Worm (Caenorhabditis elegans): ENCODE results near the gene nhr-26.

nhr-26 gene

DNA sequence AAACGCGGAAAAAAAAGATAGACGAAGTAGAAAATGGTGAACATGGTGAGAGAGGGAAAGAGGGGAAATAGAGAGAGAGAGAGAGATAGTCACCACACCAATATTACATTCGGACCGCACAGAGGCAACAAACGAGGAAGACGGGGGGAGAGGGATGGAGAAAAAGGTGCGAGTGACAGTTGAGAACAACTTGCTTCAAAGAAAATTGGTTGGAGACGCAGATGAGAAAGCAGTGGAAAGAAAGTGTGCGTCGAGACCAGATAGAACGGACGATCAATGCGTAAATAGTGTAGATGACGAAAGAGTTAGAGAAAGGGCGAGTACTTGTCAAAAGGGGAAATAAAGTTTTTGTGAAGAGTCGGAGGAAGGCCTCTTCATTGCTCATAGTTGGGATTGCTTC is 29.9 kb downstream of the nhr-26 start (continued):
- TF ChIP-seq pat-9 (tag; optimal IDR thresholded peaks at IDR 0.05) = peak; percentile 20
- peak; percentile 2 for TF ChIP-seq npax-4 (tag; optimal IDR thresholded peaks at IDR 0.05)
- TF ChIP-seq unc-42 (tag; optimal IDR thresholded peaks at IDR 0.05) = peak; percentile 92
- no peak for TF ChIP-seq lin-11 (tag; optimal IDR thresholded peaks at IDR 0.05)
- TF ChIP-seq sox-2 (GFP tag; IDR thresholded peaks at IDR 0.05) = peak; percentile 7; the same call in 1 of the 2 replicates
- TF ChIP-seq sdc-2 (tag; optimal IDR thresholded peaks at IDR 0.05) = peak; percentile 75
- no peak for TF ChIP-seq ahr-1 (tag; optimal IDR thresholded peaks at IDR 0.05)
- peak; percentile 64 for TF ChIP-seq ceh-14 (tag; optimal IDR thresholded peaks at IDR 0.05)
- no peak for TF ChIP-seq lim-6 (tag; optimal IDR thresholded peaks at IDR 0.05)
- peak; percentile 79 for TF ChIP-seq nfya-1 (tag; optimal IDR thresholded peaks at IDR 0.05)
- peak; percentile 52 for TF ChIP-seq ceh-48 (tag; optimal IDR thresholded peaks at IDR 0.05)
- peak; percentile 7 for TF ChIP-seq ref-2 (tag; optimal IDR thresholded peaks at IDR 0.05)
- no peak for TF ChIP-seq odd-2 (tag; optimal IDR thresholded peaks at IDR 0.05)
- no peak for TF ChIP-seq sox-4 (tag; optimal IDR thresholded peaks at IDR 0.05)
- no peak for TF ChIP-seq K02D7.2 (tag; optimal IDR thresholded peaks at IDR 0.05)

DNA sequence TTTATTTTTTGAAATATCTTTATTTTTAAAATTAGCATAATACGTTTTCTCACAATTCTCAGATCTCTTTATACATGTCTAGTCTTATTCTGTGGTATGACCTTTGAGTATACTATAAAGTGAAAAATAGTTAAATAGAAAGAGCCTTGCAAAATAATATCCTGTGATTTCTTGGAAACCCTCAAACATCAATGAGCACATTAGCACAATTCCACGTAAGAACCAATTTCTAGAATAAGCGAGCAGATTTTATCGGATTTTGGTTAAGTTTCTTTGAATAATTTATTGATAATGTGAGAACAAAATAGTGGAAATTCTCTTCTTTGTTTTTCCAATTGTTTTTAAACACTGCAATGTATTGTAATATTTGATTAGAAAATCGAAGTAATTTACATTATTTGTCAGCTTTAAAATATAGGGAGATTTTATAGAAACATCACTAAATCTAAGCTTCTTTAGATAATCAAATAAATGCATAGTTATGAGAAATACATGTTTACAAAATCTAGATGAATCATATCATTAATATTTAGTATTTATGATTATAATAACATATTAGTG is 31.2 kb downstream of the nhr-26 start:
- TF ChIP-seq ahr-1 (tag; optimal IDR thresholded peaks at IDR 0.05) = no peak
- TF ChIP-seq lim-6 (tag; optimal IDR thresholded peaks at IDR 0.05) = no peak
- no peak for TF ChIP-seq dmd-4 (tag; optimal IDR thresholded peaks at IDR 0.05; ENCODE audit: borderline replicate concordance)
- TF ChIP-seq elt-4 (tag; optimal IDR thresholded peaks at IDR 0.05) = no peak
- no peak for TF ChIP-seq hlh-15 (tag; optimal IDR thresholded peaks at IDR 0.05)
- no peak for TF ChIP-seq pha-4 (tag; optimal IDR thresholded peaks at IDR 0.05)
- no peak for TF ChIP-seq pqm-1 (tag; optimal IDR thresholded peaks at IDR 0.05)
- TF ChIP-seq hlh-13 (GFP tag; optimal IDR thresholded peaks at IDR 0.05) = no peak
- no peak for TF ChIP-seq pag-3 (tag; optimal IDR thresholded peaks at IDR 0.05; ENCODE audit: borderline replicate concordance)
- no peak for TF ChIP-seq K09A11.1 (tag; optimal IDR thresholded peaks at IDR 0.05; ENCODE audit: insufficient read depth)
- no peak for TF ChIP-seq ceh-30 (tag; optimal IDR thresholded peaks at IDR 0.05)
- TF ChIP-seq fkh-6 (tag; optimal IDR thresholded peaks at IDR 0.05) = no peak
- TF ChIP-seq pros-1 (tag; optimal IDR thresholded peaks at IDR 0.05) = no peak
- no peak for TF ChIP-seq fkh-10 (GFP tag; optimal IDR thresholded peaks at IDR 0.05)
- no peak for TF ChIP-seq unc-55 (GFP tag; optimal IDR thresholded peaks at IDR 0.05)
- TF ChIP-seq T23F11.4 (GFP tag; optimal IDR thresholded peaks at IDR 0.05) = no peak
- TF ChIP-seq ets-4 (tag; optimal IDR thresholded peaks at IDR 0.05) = no peak
- no peak for TF ChIP-seq dve-1 (tag; optimal IDR thresholded peaks at IDR 0.05)
- no peak for TF ChIP-seq ceh-19 (GFP tag; optimal IDR thresholded peaks at IDR 0.05)

DNA sequence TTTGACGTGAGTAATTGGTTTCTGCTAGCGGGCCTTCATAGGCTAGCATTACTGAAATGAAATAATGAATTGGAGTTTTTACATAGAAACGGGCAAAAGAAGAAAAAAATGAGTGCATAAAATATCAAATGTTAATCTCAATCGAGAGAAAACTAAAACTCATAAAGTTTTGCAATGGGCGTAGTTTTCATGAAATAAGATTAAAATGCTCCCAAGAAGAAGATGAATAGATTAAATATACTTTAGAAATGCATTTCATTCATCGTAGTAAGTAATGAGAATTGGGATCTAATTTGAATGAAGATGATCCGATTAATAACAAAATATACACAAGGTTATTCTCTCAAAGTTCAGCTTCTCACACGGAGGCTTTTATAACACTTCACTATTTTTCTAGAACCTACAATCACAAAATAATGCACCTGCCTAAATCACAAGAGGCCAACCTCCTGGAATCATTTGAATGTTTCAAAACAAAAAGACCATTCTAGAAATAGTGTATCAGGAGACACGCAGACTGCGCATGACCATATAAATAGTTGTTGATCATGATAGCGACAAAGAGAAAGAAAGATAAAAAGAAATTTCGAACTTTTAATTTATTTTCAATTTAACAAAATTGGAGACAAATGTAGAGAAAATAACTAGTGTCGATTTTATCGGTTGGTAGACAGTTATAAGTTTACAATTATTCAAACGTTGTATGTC is 32.3 kb downstream of the nhr-26 start, which contains the start of gene nhr-17:
nhr-17 (minus strand) TSS at position 51 of the 708 bp plus-strand sequence.
- TF ChIP-seq pat-9 (tag; optimal IDR thresholded peaks at IDR 0.05) = no peak
- TF ChIP-seq ceh-24 (tag; optimal IDR thresholded peaks at IDR 0.05) = no peak
- no peak for TF ChIP-seq fkh-10 (GFP tag; optimal IDR thresholded peaks at IDR 0.05)
- TF ChIP-seq ceh-18 (tag; optimal IDR thresholded peaks at IDR 0.05) = no peak

DNA sequence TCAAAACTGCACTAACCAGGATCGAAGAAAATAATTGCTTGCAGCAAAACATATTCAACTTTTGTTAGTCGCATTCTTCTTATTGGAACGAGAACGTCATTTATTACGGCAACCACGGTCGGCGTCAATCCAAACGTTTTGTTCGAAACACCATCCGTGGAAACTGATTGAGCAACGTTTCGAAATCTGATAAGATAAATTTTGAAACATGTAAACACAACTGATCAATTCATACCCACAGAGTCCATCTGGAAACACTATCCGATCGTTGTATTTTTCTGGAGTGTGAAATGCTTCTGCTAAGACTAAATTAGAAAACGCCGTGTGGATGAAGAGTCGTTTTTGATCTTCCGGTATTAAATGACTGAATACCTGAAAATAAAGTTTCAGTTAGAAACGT is 34.5 kb downstream of the nhr-26 start:
- TF ChIP-seq ceh-14 (tag; optimal IDR thresholded peaks at IDR 0.05) = no peak
- no peak for TF ChIP-seq pax-1 (tag; optimal IDR thresholded peaks at IDR 0.05)
- TF ChIP-seq unc-86 (tag; optimal IDR thresholded peaks at IDR 0.05) = no peak
- no peak for TF ChIP-seq madf-2 (tag; optimal IDR thresholded peaks at IDR 0.05)
- no peak for TF ChIP-seq ceh-2 (tag; optimal IDR thresholded peaks at IDR 0.05)
- no peak for TF ChIP-seq unc-3 (GFP tag; conservative IDR thresholded peaks at IDR 0.05)
- TF ChIP-seq unc-3 (tag; optimal IDR thresholded peaks at IDR 0.05) = no peak
- TF ChIP-seq elt-4 (tag; optimal IDR thresholded peaks at IDR 0.05) = no peak
- TF ChIP-seq ceh-18 (tag; optimal IDR thresholded peaks at IDR 0.05) = no peak
- no peak for TF ChIP-seq ceh-31 (tag; optimal IDR thresholded peaks at IDR 0.05)
- TF ChIP-seq tbx-7 (tag; optimal IDR thresholded peaks at IDR 0.05) = no peak
- no peak for TF ChIP-seq ceh-9 (tag; optimal IDR thresholded peaks at IDR 0.05)
- TF ChIP-seq nfya-1 (tag; optimal IDR thresholded peaks at IDR 0.05) = no peak
- no peak for TF ChIP-seq lim-6 (tag; optimal IDR thresholded peaks at IDR 0.05)
